Worm (Caenorhabditis elegans): Measurements from ENCODE around the gene Y102A11A.1.

ce11 chrX:2090493-2090892, 38.9 kb downstream of the Y102A11A.1 start:
- TF ChIP-seq nhr-76 (tag; optimal IDR thresholded peaks at IDR 0.05) (no peak), elt-3 (tag; optimal IDR thresholded peaks at IDR 0.05) (no peak), elt-1 (tag; optimal IDR thresholded peaks at IDR 0.05; ENCODE audit: borderline replicate concordance, insufficient read depth) (no peak), mep-1 (tag; optimal IDR thresholded peaks at IDR 0.05) (no peak), bed-3 (GFP tag; optimal IDR thresholded peaks at IDR 0.05) (no peak), lin-13 (tag; optimal IDR thresholded peaks at IDR 0.05) (no peak), pha-4 (tag; optimal IDR thresholded peaks at IDR 0.05) (peak; percentile 25), unc-62 (GFP tag; optimal IDR thresholded peaks at IDR 0.05) (no peak), tbx-8 (GFP tag; optimal IDR thresholded peaks at IDR 0.05) (no peak), flh-1 (GFP tag; optimal IDR thresholded peaks at IDR 0.05) (no peak), mab-5 (tag; optimal IDR thresholded peaks at IDR 0.05) (no peak)

All from whole organism, mixed stage, embryonic.